Fruit fly (Drosophila melanogaster): Measurements from ENCODE around the gene CG12645.
A peak's percentile ranks its signal among the peaks of the same experiment; 100 is the strongest.

CG12645 gene

DNA sequence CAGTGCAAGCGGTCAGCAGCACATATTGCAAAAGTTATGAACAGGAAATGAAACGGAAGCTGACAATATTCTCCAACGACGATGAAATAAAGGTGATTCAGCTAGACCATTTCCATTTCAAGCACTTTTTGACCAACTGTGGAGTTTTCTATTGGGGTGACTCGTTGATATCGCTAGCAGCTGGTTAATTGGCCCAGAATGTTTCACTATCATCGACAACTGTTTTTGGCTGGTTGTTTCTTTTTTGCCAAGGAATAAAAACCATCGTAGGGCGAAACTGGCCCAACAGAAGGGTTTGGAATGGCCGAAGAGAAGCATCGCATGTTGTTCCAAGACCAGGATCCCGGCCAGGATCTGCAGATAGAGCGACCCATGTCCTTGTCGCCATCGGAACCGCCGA lies at the start of gene CG12645:
Gene CG12645, plus strand, starts transcription at position 301 of the 400 bp plus-strand sequence.
- no peak for TF ChIP-seq CG8632 (GFP tag; optimal IDR thresholded peaks at IDR 0.05)
- TF ChIP-seq Ets96B (tag; optimal IDR thresholded peaks at IDR 0.05): no peak
- TF ChIP-seq dac (GFP tag; optimal IDR thresholded peaks at IDR 0.05): no peak
- TF ChIP-seq fkh (GFP tag; optimal IDR thresholded peaks at IDR 0.05): no peak
- no peak for TF ChIP-seq Hr38 (GFP tag; optimal IDR thresholded peaks at IDR 0.05)
- TF ChIP-seq vri (GFP tag; optimal IDR thresholded peaks at IDR 0.05): no peak
- no peak for TF ChIP-seq acj6 (GFP tag; optimal IDR thresholded peaks at IDR 0.05)
- no peak for TF ChIP-seq Lpt (GFP tag; optimal IDR thresholded peaks at IDR 0.05)
- TF ChIP-seq Met (GFP tag; optimal IDR thresholded peaks at IDR 0.05): no peak
- TF ChIP-seq CG8319 (GFP tag; optimal IDR thresholded peaks at IDR 0.05): no peak
- no peak for TF ChIP-seq Blimp-1 (GFP tag; optimal IDR thresholded peaks at IDR 0.05)
- no peak for TF ChIP-seq CG3032 (tag; optimal IDR thresholded peaks at IDR 0.05)
- no peak for TF ChIP-seq CG10669 (GFP tag; optimal IDR thresholded peaks at IDR 0.05)
- TF ChIP-seq CG6163 (GFP tag; IDR thresholded peaks at IDR 0.05): no peak
- no peak for TF ChIP-seq CG6276 (GFP tag; optimal IDR thresholded peaks at IDR 0.05)

DNA sequence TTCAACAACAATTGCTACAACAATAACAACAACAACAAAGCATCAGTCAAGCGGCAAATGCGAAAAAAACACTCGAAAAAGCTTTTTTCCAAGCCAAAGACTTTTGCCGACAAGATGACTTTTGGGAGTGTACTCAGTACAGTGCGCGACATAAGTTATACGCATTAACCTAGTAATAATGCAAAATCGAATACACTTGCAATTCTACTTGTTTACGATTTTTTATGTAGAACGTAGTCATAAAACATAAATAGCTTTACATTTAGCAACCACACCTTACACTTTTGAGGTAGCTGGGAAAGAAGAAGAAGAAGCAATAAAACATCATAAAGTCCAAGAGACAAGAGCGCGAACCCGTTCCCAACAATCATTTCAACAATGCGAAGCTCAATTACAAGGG lies 48.9 kb upstream of the CG12645 start:
- TF ChIP-seq dsx (GFP tag; optimal IDR thresholded peaks at IDR 0.05; ENCODE audit: poor library complexity, severe bottlenecking) (peak; percentile 39), CG1621 (tag; optimal IDR thresholded peaks at IDR 0.05) (peak; percentile 23), fkh (GFP tag; optimal IDR thresholded peaks at IDR 0.05) (no peak), net (GFP tag; optimal IDR thresholded peaks at IDR 0.05) (peak; percentile 62), achi (GFP tag; optimal IDR thresholded peaks at IDR 0.05) (peak; percentile 49), Smox (GFP tag; optimal IDR thresholded peaks at IDR 0.05) (peak; percentile 72), CG3919 (GFP tag; optimal IDR thresholded peaks at IDR 0.05) (peak; percentile 68), CG11902 (GFP tag; optimal IDR thresholded peaks at IDR 0.05) (peak; percentile 48), fd85E (GFP tag; optimal IDR thresholded peaks at IDR 0.05) (no peak), CG7368 (GFP tag; optimal IDR thresholded peaks at IDR 0.05) (peak; percentile 60), CG10669 (GFP tag; optimal IDR thresholded peaks at IDR 0.05) (peak; percentile 45), salr (GFP tag; optimal IDR thresholded peaks at IDR 0.05) (no peak), CG8632 (GFP tag; optimal IDR thresholded peaks at IDR 0.05) (peak; percentile 71), Met (GFP tag; optimal IDR thresholded peaks at IDR 0.05) (peak; percentile 83), eg (GFP tag; IDR thresholded peaks at IDR 0.05) (peak; percentile 75), CG31627 (GFP tag; optimal IDR thresholded peaks at IDR 0.05) (peak; percentile 72), OdsH (GFP tag; optimal IDR thresholded peaks at IDR 0.05) (peak; percentile 68), CG6854 (GFP tag; optimal IDR thresholded peaks at IDR 0.05) (peak; percentile 28), Eip78C (GFP tag) (peak; percentile 87), acj6 (GFP tag; optimal IDR thresholded peaks at IDR 0.05) (peak; percentile 64), Gug (GFP tag; IDR thresholded peaks at IDR 0.05) (peak; percentile 51), vri (GFP tag; optimal IDR thresholded peaks at IDR 0.05) (peak; percentile 37), CG6163 (GFP tag; IDR thresholded peaks at IDR 0.05) (peak; percentile 76; the same call in 2 of the 3 replicates), Hr39 (GFP tag; optimal IDR thresholded peaks at IDR 0.05) (peak; percentile 76), CG10631 (GFP tag; optimal IDR thresholded peaks at IDR 0.05) (peak; percentile 43), lz (GFP tag; optimal IDR thresholded peaks at IDR 0.05) (peak; percentile 66), Sox102F (GFP tag; optimal IDR thresholded peaks at IDR 0.05) (peak; percentile 70), Lpt (GFP tag; optimal IDR thresholded peaks at IDR 0.05) (no peak), esn (GFP tag; optimal IDR thresholded peaks at IDR 0.05) (peak; percentile 78), CG6276 (GFP tag; optimal IDR thresholded peaks at IDR 0.05) (peak; percentile 48), CG15336 (GFP tag; IDR thresholded peaks at IDR 0.05) (peak; percentile 64), CG11762 (GFP tag; optimal IDR thresholded peaks at IDR 0.05; ENCODE audit: insufficient read depth) (peak; percentile 39), CG4318 (GFP tag; optimal IDR thresholded peaks at IDR 0.05) (peak; percentile 26), ss (GFP tag; optimal IDR thresholded peaks at IDR 0.05) (peak in 1 of 2 experiments; percentile 2), dac (GFP tag; optimal IDR thresholded peaks at IDR 0.05) (no peak), Hr38 (GFP tag; optimal IDR thresholded peaks at IDR 0.05) (no peak), Ets21C (GFP tag; optimal IDR thresholded peaks at IDR 0.05) (peak; percentile 57), Eip75B (GFP tag; optimal IDR thresholded peaks at IDR 0.05) (peak; percentile 52), spab (GFP tag; optimal IDR thresholded peaks at IDR 0.05) (peak; percentile 17), cyc (GFP tag; optimal IDR thresholded peaks at IDR 0.05) (peak; percentile 72), Sox15 (GFP tag; optimal IDR thresholded peaks at IDR 0.05) (peak; percentile 45), pdm3 (GFP tag; optimal IDR thresholded peaks at IDR 0.05) (peak; percentile 72), fd59A (GFP tag; optimal IDR thresholded peaks at IDR 0.05) (peak; percentile 28), CG32006 (GFP tag; optimal IDR thresholded peaks at IDR 0.05) (peak; percentile 61)
